Worm (Caenorhabditis elegans) whole organism, L2 larva: ENCODE results near the gene srw-8.

Source experiments
- C34F6.9 ChIP-seq: fragments of 150-350 bp; optimal IDR thresholded peaks from 2 replicates; lab custom pipeline; 2014; ENCODE audit warnings: missing biosample characterization, missing genetic modification characterization
- R02D3.7 ChIP-seq: fragments of 150-350 bp; optimal IDR thresholded peaks from 2 replicates; lab custom pipeline; 2014; ENCODE audit warnings: missing biosample characterization, missing genetic modification characterization
- Y55F3AM.14 ChIP-seq: fragments of 200-800 bp; sonication (Bioruptor generic); optimal IDR thresholded peaks from 2 replicates; lab custom pipeline; 2018; ENCODE audit warnings: mild to moderate bottlenecking, missing genetic modification characterization, missing compliant biosample characterization
- alr-1 ChIP-seq: fragments of 150-350 bp; optimal IDR thresholded peaks from 2 replicates; lab custom pipeline; 2014; ENCODE audit warnings: missing biosample characterization, missing genetic modification characterization
- aly-2 ChIP-seq: fragments of 150-350 bp; optimal IDR thresholded peaks from 2 replicates; lab custom pipeline; 2014; ENCODE audit warnings: missing biosample characterization, missing genetic modification characterization
- ama-1 ChIP-seq: fragments of 150-350 bp; optimal IDR thresholded peaks from 2 replicates; lab custom pipeline; 2018; ENCODE audit warnings: inconsistent platforms
- blmp-1 ChIP-seq: sonication (generic microtip); optimal IDR thresholded peaks from 2 replicates; lab custom pipeline; 2017; ENCODE audit warnings: missing genetic modification characterization, mild to moderate bottlenecking, missing compliant biosample characterization, antibody characterized with exemption, moderate library complexity; ENCODE audit not compliant: insufficient read depth
- ceh-82 ChIP-seq: fragments of 150-350 bp; optimal IDR thresholded peaks from 2 replicates; lab custom pipeline; 2014; ENCODE audit warnings: missing biosample characterization, missing genetic modification characterization
- crh-2 ChIP-seq: sonication (generic microtip); optimal IDR thresholded peaks from 2 replicates; lab custom pipeline; 2017; ENCODE audit warnings: missing biosample characterization, missing genetic modification characterization
- dmd-4 ChIP-seq: sonication (generic microtip); optimal IDR thresholded peaks from 2 replicates; lab custom pipeline; 2017; ENCODE audit warnings: missing biosample characterization, missing genetic modification characterization
- egl-27 ChIP-seq: sonication (generic microtip); optimal IDR thresholded peaks from 3 replicates; lab custom pipeline; 2017; ENCODE audit warnings: missing biosample characterization, missing genetic modification reagents, missing genetic modification characterization
- elt-1 ChIP-seq: fragments of 150-350 bp; optimal IDR thresholded peaks from 2 replicates; lab custom pipeline; 2014; ENCODE audit warnings: missing biosample characterization, missing genetic modification characterization
- elt-3 ChIP-seq: sonication (generic microtip); optimal IDR thresholded peaks from 2 replicates; lab custom pipeline; 2017; ENCODE audit warnings: missing biosample characterization, missing genetic modification characterization
- fos-1 ChIP-seq: fragments of 150-350 bp; optimal IDR thresholded peaks from 2 replicates; lab custom pipeline; 2014; ENCODE audit warnings: missing biosample characterization, missing genetic modification characterization
- gmeb-1 ChIP-seq: fragments of 150-350 bp; optimal IDR thresholded peaks from 2 replicates; lab custom pipeline; 2014; ENCODE audit warnings: missing biosample characterization, missing genetic modification characterization
- lin-11 ChIP-seq: fragments of 150-350 bp; sonication (generic microtip); optimal IDR thresholded peaks from 2 replicates; lab custom pipeline; 2014; ENCODE audit warnings: missing biosample characterization, missing genetic modification characterization, inconsistent platforms, mixed read lengths
- lin-13 ChIP-seq: fragments of 150-350 bp; optimal IDR thresholded peaks from 2 replicates; lab custom pipeline; 2014; ENCODE audit warnings: missing biosample characterization, missing genetic modification reagents, missing genetic modification characterization
- lin-39 ChIP-seq: fragments of 150-350 bp; optimal IDR thresholded peaks from 2 replicates; lab custom pipeline; 2014; ENCODE audit warnings: missing biosample characterization, missing genetic modification reagents, missing genetic modification characterization
- lsy-2 ChIP-seq, 2 experiments: fragments of 150-350 bp in 1 of 2; sonication (generic microtip) in 1 of 2; optimal IDR thresholded peaks; 2 replicates each; lab custom pipeline; 2014 to 2017; ENCODE audit warnings: missing biosample characterization in 2 of 2, missing genetic modification characterization in 2 of 2
- mdl-1 ChIP-seq, 2 experiments: fragments of 150-350 bp in 1 of 2; sonication (generic microtip) in 1 of 2; optimal IDR thresholded peaks; 2 replicates each; lab custom pipeline; 2017; ENCODE audit warnings: missing biosample characterization in 2 of 2, missing genetic modification characterization in 2 of 2
- nhr-11 ChIP-seq: fragments of 150-350 bp; optimal IDR thresholded peaks from 2 replicates; lab custom pipeline; 2014; ENCODE audit warnings: missing biosample characterization, missing genetic modification characterization
- nhr-12 ChIP-seq: fragments of 150-350 bp; optimal IDR thresholded peaks from 2 replicates; lab custom pipeline; 2014; ENCODE audit warnings: missing biosample characterization, missing genetic modification characterization
- nhr-129 ChIP-seq: fragments of 150-350 bp; optimal IDR thresholded peaks from 2 replicates; lab custom pipeline; 2014; ENCODE audit warnings: missing biosample characterization, missing genetic modification characterization
- nhr-21 ChIP-seq: fragments of 150-350 bp; optimal IDR thresholded peaks from 2 replicates; lab custom pipeline; 2014; ENCODE audit warnings: missing biosample characterization, missing genetic modification characterization
- nhr-23 ChIP-seq: fragments of 150-350 bp; optimal IDR thresholded peaks from 2 replicates; lab custom pipeline; 2014; ENCODE audit warnings: missing biosample characterization, missing genetic modification reagents, missing genetic modification characterization
- nhr-237 ChIP-seq: fragments of 150-350 bp; optimal IDR thresholded peaks from 2 replicates; lab custom pipeline; 2014; ENCODE audit warnings: missing biosample characterization, missing genetic modification characterization
- nhr-77 ChIP-seq: fragments of 150-350 bp; optimal IDR thresholded peaks from 2 replicates; lab custom pipeline; 2014; ENCODE audit warnings: missing biosample characterization, missing genetic modification characterization
- peb-1 ChIP-seq: fragments of 150-350 bp; optimal IDR thresholded peaks from 2 replicates; lab custom pipeline; 2014; ENCODE audit warnings: missing biosample characterization, missing genetic modification characterization
- sem-4 ChIP-seq: fragments of 150-350 bp; optimal IDR thresholded peaks from 2 replicates; lab custom pipeline; 2014; ENCODE audit warnings: missing biosample characterization, missing genetic modification reagents, missing genetic modification characterization
- skn-1 ChIP-seq: sonication (generic microtip); optimal IDR thresholded peaks from 2 replicates; lab custom pipeline; 2017; ENCODE audit warnings: missing biosample characterization, missing genetic modification characterization
- snpc-4 ChIP-seq: fragments of 150-350 bp; optimal IDR thresholded peaks from 2 replicates; lab custom pipeline; 2014; ENCODE audit warnings: missing biosample characterization, missing genetic modification characterization
- unc-39 ChIP-seq: fragments of 150-350 bp; optimal IDR thresholded peaks from 2 replicates; lab custom pipeline; 2014; ENCODE audit warnings: missing biosample characterization, missing genetic modification characterization
- unc-55 ChIP-seq: fragments of 150-350 bp; sonication (generic microtip); optimal IDR thresholded peaks from 3 replicates; lab custom pipeline; 2014; ENCODE audit warnings: missing biosample characterization, missing genetic modification reagents, missing genetic modification characterization
- unc-62 ChIP-seq: fragments of 150-350 bp; optimal IDR thresholded peaks from 2 replicates; lab custom pipeline; 2014; ENCODE audit warnings: missing biosample characterization, missing genetic modification reagents, missing genetic modification characterization
- ztf-11 ChIP-seq: sonication (generic microtip); optimal IDR thresholded peaks from 2 replicates; lab custom pipeline; 2017; ENCODE audit warnings: missing biosample characterization, missing genetic modification characterization
- ztf-4 ChIP-seq: fragments of 150-350 bp; optimal IDR thresholded peaks from 2 replicates; lab custom pipeline; 2014; ENCODE audit warnings: missing biosample characterization, missing genetic modification characterization

The srw-8 gene

DNA sequence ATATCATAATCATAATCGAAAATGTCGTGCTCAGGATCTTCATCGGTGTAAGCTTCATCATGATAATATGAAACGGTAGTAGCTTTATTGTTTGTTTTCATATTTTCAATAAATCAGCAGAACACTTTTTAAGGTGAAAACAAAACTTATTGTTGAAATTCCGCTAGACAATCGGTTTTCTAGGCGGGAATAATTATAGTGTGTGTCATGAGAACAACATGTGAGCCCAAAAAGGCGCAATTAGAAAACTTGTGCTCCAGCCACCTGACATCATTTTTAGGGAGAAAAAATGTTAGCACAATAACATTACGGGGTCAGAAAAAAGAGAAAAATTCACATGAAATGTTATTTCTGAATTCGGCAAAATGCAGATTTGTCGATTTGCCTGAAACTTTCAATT is at the start of gene srw-8:
srw-8 (minus strand) TSS at position 101 of the 400 bp plus-strand sequence.
- no peak for TF ChIP-seq nhr-21 (tag; lab: Kevin White, UChicago)
- TF ChIP-seq ztf-11 (tag; lab: Kevin White, UChicago) = no peak

ce11 chrV:3081471-3081870 is 47.3 kb upstream of the srw-8 start, which contains the start of gene srt-7:
srt-7 (plus strand) TSS chrV:3081771.
- no peak for TF ChIP-seq dmd-4 (tag; lab: Kevin White, UChicago)
- no peak for TF ChIP-seq blmp-1 (tag; lab: Kevin White, UChicago)
- no peak for TF ChIP-seq elt-1 (tag; lab: Kevin White, UChicago)
- no peak for TF ChIP-seq lin-11
- TF ChIP-seq nhr-129 (tag; lab: Kevin White, UChicago) = no peak
- TF ChIP-seq ama-1 (lab: Kevin White, UChicago) = no peak
- TF ChIP-seq nhr-21 (tag; lab: Kevin White, UChicago) = no peak
- no peak for TF ChIP-seq lin-13 (GFP tag; lab: Kevin White, UChicago)
- no peak for TF ChIP-seq unc-62
- no peak for TF ChIP-seq crh-2 (tag; lab: Kevin White, UChicago)
- no peak for TF ChIP-seq gmeb-1 (tag; lab: Kevin White, UChicago)
- no peak for TF ChIP-seq R02D3.7 (tag; lab: Kevin White, UChicago)
- TF ChIP-seq skn-1 (tag; lab: Kevin White, UChicago) = no peak
- TF ChIP-seq sem-4 (tag; lab: Kevin White, UChicago) = no peak
- no peak for TF ChIP-seq snpc-4 (tag; lab: Kevin White, UChicago)

ce11 chrV:3080792-3081191 is 46.7 kb upstream of the srw-8 start, which contains the start of gene srt-5:
srt-5 (minus strand) TSS chrV:3080892.
- TF ChIP-seq ztf-11 (tag; lab: Kevin White, UChicago) (no peak), sem-4 (tag; lab: Kevin White, UChicago) (no peak), alr-1 (tag; lab: Kevin White, UChicago) (no peak), unc-62 (no peak), lin-11 (no peak), unc-39 (tag; lab: Kevin White, UChicago) (no peak), nhr-23 (tag; lab: Kevin White, UChicago) (no peak), dmd-4 (tag; lab: Kevin White, UChicago) (no peak), nhr-237 (tag; lab: Kevin White, UChicago) (no peak), mdl-1 (tag; optimal IDR thresholded peaks at IDR 0.05; lab: Kevin White, UChicago) (no peak)

- TF ChIP-seq nhr-237 (tag; lab: Kevin White, UChicago) (no peak), ztf-11 (tag; lab: Kevin White, UChicago) (no peak), C34F6.9 (tag; lab: Kevin White, UChicago) (no peak), fos-1 (tag; lab: Kevin White, UChicago) (no peak), mdl-1 (tag; optimal IDR thresholded peaks at IDR 0.05; lab: Kevin White, UChicago) (no peak), egl-27 (tag; lab: Kevin White, UChicago) (no peak), nhr-12 (tag; lab: Kevin White, UChicago) (no peak)
Observed at ce11 chrV:3071548-3071947, 37.4 kb upstream of the srw-8 start, which contains the start of gene C50H11.13. C50H11.13 (minus strand) TSS chrV:3071648.

- TF ChIP-seq unc-55 (GFP tag; lab: Kevin White, UChicago) = no peak
- no peak for TF ChIP-seq Y55F3AM.14
- no peak for TF ChIP-seq aly-2 (tag; lab: Kevin White, UChicago)
- no peak for TF ChIP-seq lin-39 (tag; lab: Kevin White, UChicago)
- no peak for TF ChIP-seq peb-1
- no peak for TF ChIP-seq elt-3
- TF ChIP-seq ztf-11 (tag; lab: Kevin White, UChicago) = no peak
- TF ChIP-seq snpc-4 (tag; lab: Kevin White, UChicago) = no peak
- no peak for TF ChIP-seq nhr-23 (tag; lab: Kevin White, UChicago)
- no peak for TF ChIP-seq nhr-21 (tag; lab: Kevin White, UChicago)
Observed at ce11 chrV:3069101-3069500, 35.0 kb upstream of the srw-8 start, which contains the start of gene str-40. str-40 (minus strand) TSS chrV:3069201.

- TF ChIP-seq mdl-1 (tag; optimal IDR thresholded peaks at IDR 0.05; lab: Kevin White, UChicago) (no peak), nhr-11 (tag; lab: Kevin White, UChicago) (no peak), peb-1 (no peak), lsy-2 (tag; optimal IDR thresholded peaks at IDR 0.05; lab: Kevin White, UChicago) (no peak), blmp-1 (tag; lab: Kevin White, UChicago) (no peak), snpc-4 (tag; lab: Kevin White, UChicago) (no peak), nhr-21 (tag; lab: Kevin White, UChicago) (no peak), nhr-237 (tag; lab: Kevin White, UChicago) (no peak), lin-39 (tag; lab: Kevin White, UChicago) (no peak), nhr-12 (tag; lab: Kevin White, UChicago) (no peak), gmeb-1 (tag; lab: Kevin White, UChicago) (no peak), fos-1 (tag; lab: Kevin White, UChicago) (no peak), nhr-77 (tag; lab: Kevin White, UChicago) (no peak), unc-39 (tag; lab: Kevin White, UChicago) (no peak), ztf-4 (tag; lab: Kevin White, UChicago) (no peak), ceh-82 (tag; lab: Kevin White, UChicago) (no peak), skn-1 (tag; lab: Kevin White, UChicago) (no peak), elt-1 (tag; lab: Kevin White, UChicago) (no peak), nhr-129 (tag; lab: Kevin White, UChicago) (no peak), nhr-23 (tag; lab: Kevin White, UChicago) (no peak)
Observed at ce11 chrV:3065928-3066327, 31.8 kb upstream of the srw-8 start, which contains the start of gene srh-185. srh-185 (plus strand) TSS chrV:3066228.
